Worm (Caenorhabditis elegans): ENCODE results near the gene Y97E10AR.2.
A peak's percentile ranks its signal among the peaks of the same experiment; 100 is the strongest.

Gene Y97E10AR.2

DNA sequence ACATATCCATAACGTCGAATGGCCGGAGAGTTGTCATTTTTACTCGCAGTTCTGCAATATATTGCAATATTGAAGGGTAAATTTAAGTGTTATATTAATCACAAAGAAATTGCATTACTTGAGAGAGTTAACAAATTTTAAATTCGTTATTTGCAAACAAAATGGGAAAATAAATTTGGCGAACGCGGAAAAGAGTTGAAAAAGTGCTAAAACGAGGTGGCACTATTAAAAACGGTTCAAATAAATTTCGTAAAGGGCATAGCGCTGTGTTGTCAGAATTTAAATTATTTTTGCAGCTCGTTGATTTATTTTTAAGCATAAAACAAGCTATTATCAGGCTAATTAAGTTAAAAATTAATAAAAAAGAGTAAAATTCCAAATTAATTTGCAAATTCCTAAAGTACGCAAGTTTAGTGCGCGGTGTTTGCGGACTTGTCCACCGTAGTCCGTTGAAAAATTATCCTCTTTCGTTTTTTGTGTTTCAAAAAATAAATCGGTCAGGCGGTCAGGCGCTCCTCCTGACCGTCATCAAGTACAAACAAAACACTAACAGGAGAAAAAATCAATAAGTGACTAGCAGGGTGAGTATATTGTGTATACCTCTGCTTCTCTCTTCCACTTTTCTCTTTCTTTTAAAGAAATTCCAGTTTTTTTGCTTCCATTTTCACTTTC lies 12.5 kb upstream of the Y97E10AR.2 start, which contains the start of the genes natb-1 and abhd-12:
natb-1 (minus strand) TSS at position 51 of the 672 bp plus-strand sequence.
abhd-12 (plus strand) TSS at position 499 of the 672 bp plus-strand sequence.
- TF ChIP-seq ceh-14 (tag; optimal IDR thresholded peaks at IDR 0.05) (peak; percentile 70), unc-42 (tag; optimal IDR thresholded peaks at IDR 0.05) (peak; percentile 77), hlh-13 (GFP tag; optimal IDR thresholded peaks at IDR 0.05) (no peak), pax-1 (tag; optimal IDR thresholded peaks at IDR 0.05) (no peak), ceh-48 (tag; optimal IDR thresholded peaks at IDR 0.05) (no peak), ceh-30 (tag; optimal IDR thresholded peaks at IDR 0.05) (peak; percentile 27), hlh-30 (tag; optimal IDR thresholded peaks at IDR 0.05; ENCODE audit: insufficient read depth) (peak; percentile 16)

DNA sequence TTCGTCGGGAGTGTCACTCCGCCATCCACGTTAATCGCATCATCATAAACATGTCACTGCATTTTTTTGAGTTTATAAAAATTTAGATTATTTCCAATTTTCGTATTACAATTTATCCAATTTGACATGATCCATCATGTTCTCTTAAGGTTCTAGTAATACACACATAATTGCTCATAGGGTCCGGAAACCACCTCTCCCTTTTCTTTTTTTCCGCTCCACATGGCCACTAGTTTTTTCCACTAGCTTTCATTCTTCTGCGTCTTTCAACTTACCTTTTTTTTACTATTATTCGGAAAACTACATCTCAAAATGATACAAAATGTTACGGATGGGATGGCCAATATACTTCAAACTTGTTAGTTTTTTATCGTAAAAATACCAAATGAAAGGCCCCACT lies 10.1 kb upstream of the Y97E10AR.2 start, which contains the start of gene Y97E10AL.1:
Y97E10AL.1 (plus strand) TSS at position 301 of the 400 bp plus-strand sequence.
- TF ChIP-seq ceh-30 (tag; optimal IDR thresholded peaks at IDR 0.05), result no peak
- no peak for TF ChIP-seq ceh-31 (tag; optimal IDR thresholded peaks at IDR 0.05)
- TF ChIP-seq sox-4 (tag; optimal IDR thresholded peaks at IDR 0.05), result no peak
- no peak for TF ChIP-seq ceh-24 (tag; optimal IDR thresholded peaks at IDR 0.05)
- TF ChIP-seq che-1 (tag; optimal IDR thresholded peaks at IDR 0.05), result no peak
- TF ChIP-seq sox-2 (GFP tag; IDR thresholded peaks at IDR 0.05), result no peak
- TF ChIP-seq ref-2 (tag; optimal IDR thresholded peaks at IDR 0.05), result no peak
- no peak for TF ChIP-seq lim-6 (tag; optimal IDR thresholded peaks at IDR 0.05)
- TF ChIP-seq gmeb-2 (tag; optimal IDR thresholded peaks at IDR 0.05), result no peak
- no peak for TF ChIP-seq pha-4 (tag; optimal IDR thresholded peaks at IDR 0.05)
- TF ChIP-seq nfya-1 (tag; optimal IDR thresholded peaks at IDR 0.05), result no peak
- TF ChIP-seq ceh-22 (tag; optimal IDR thresholded peaks at IDR 0.05), result no peak
- TF ChIP-seq ceh-2 (tag; optimal IDR thresholded peaks at IDR 0.05), result no peak
- no peak for TF ChIP-seq ceh-45 (GFP tag; IDR thresholded peaks at IDR 0.05)
- no peak for TF ChIP-seq F13H6.1 (tag; optimal IDR thresholded peaks at IDR 0.05)

DNA sequence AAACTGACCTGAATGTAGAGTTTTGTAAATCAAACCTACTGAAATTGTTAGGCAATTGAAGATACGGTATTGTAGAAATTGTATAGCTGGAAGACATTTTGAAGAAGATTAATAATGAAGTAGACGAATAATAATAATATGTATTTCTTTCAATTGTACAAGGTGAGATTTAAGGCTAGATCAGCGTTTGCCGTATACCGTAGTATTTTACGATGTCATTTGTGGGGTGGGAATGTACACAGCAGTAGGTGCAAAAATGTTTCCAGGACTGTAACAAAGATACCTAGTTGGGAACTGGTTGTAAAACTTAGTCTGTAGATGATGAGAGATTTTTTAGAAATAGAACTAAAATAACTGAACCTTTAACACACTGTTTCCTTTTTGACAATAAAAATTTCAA lies 1.4 kb upstream of the Y97E10AR.2 start, which contains the start of gene ceh-76:
ceh-76 (minus strand) TSS at position 101 of the 400 bp plus-strand sequence.
- TF ChIP-seq tbx-2 (tag; optimal IDR thresholded peaks at IDR 0.05) (no peak), C38D4.7 (GFP tag; optimal IDR thresholded peaks at IDR 0.05) (no peak), ceh-24 (tag; optimal IDR thresholded peaks at IDR 0.05) (no peak), mec-3 (tag; optimal IDR thresholded peaks at IDR 0.05; ENCODE audit: borderline replicate concordance) (no peak), sox-2 (GFP tag; IDR thresholded peaks at IDR 0.05) (no peak), dmd-4 (tag; optimal IDR thresholded peaks at IDR 0.05; ENCODE audit: borderline replicate concordance) (no peak), odd-2 (tag; optimal IDR thresholded peaks at IDR 0.05) (no peak), fkh-10 (GFP tag; optimal IDR thresholded peaks at IDR 0.05) (no peak), elt-2 (tag; optimal IDR thresholded peaks at IDR 0.05) (no peak), eyg-1 (tag; optimal IDR thresholded peaks at IDR 0.05) (no peak), madf-2 (tag; optimal IDR thresholded peaks at IDR 0.05) (no peak), ceh-31 (tag; optimal IDR thresholded peaks at IDR 0.05) (no peak), hlh-30 (tag; optimal IDR thresholded peaks at IDR 0.05; ENCODE audit: insufficient read depth) (no peak), che-1 (tag; optimal IDR thresholded peaks at IDR 0.05) (no peak), nhr-232 (tag; optimal IDR thresholded peaks at IDR 0.05) (no peak), K09A11.1 (tag; optimal IDR thresholded peaks at IDR 0.05; ENCODE audit: insufficient read depth) (no peak)

DNA sequence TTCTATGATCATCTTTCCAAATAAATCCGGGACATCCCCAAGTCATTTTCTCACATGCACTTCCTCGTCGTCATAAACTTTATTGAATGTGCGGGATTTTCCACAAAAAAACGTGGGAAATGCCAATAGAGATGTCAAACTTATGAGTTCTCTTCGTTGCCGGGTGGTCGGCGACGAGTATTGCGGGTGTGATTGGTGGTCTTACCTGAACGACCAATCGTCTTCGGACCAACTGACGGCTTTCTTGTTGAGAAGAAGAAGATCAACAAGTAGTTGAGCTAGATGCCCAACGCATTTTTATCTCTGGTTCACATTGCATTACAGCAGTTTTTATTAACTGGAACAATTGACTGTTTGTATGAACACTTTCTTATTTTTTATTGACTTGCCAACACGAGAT lies 813 bp upstream of the Y97E10AR.2 start:
- no peak for TF ChIP-seq ama-1 (optimal IDR thresholded peaks at IDR 0.05)
- no peak for TF ChIP-seq ceh-2 (tag; optimal IDR thresholded peaks at IDR 0.05)
- TF ChIP-seq ztf-16 (tag; optimal IDR thresholded peaks at IDR 0.05), result no peak
- no peak for TF ChIP-seq ceh-30 (tag; optimal IDR thresholded peaks at IDR 0.05)
- TF ChIP-seq unc-86 (tag; optimal IDR thresholded peaks at IDR 0.05), result no peak
